Worm (Caenorhabditis elegans) whole organism, early embryonic: Measurements from ENCODE around the gene T28C6.7.

ENCODE experiments used
- B0310.2 ChIP-seq: sonication (generic microtip); optimal IDR thresholded peaks from 2 replicates; lab custom pipeline; 2016; ENCODE audit warnings: mild to moderate bottlenecking, missing genetic modification characterization, missing compliant biosample characterization
- F13C5.2 ChIP-seq: sonication (generic microtip); optimal IDR thresholded peaks from 2 replicates; lab custom pipeline; 2017; ENCODE audit warnings: mild to moderate bottlenecking, missing genetic modification characterization, inconsistent platforms, missing compliant biosample characterization
- aly-1 ChIP-seq: sonication (generic microtip); optimal IDR thresholded peaks from 2 replicates; lab custom pipeline; 2016; ENCODE audit warnings: missing genetic modification characterization, missing compliant biosample characterization
- ama-1 ChIP-seq: fragments of 150-350 bp; optimal IDR thresholded peaks from 2 replicates; lab custom pipeline; 2014
- ceh-13 ChIP-seq: fragments of 200-800 bp; sonication (Bioruptor generic); optimal IDR thresholded peaks from 2 replicates; lab custom pipeline; 2018; ENCODE audit warnings: mild to moderate bottlenecking, missing genetic modification characterization, missing compliant biosample characterization
- ceh-36 ChIP-seq: sonication (generic microtip); optimal IDR thresholded peaks from 2 replicates; lab custom pipeline; 2016; ENCODE audit warnings: missing genetic modification characterization, inconsistent platforms, missing compliant biosample characterization
- ets-7 ChIP-seq: sonication (generic microtip); optimal IDR thresholded peaks from 2 replicates; lab custom pipeline; 2016; ENCODE audit warnings: missing genotype, missing genetic modification characterization, missing compliant biosample characterization
- flt-1 ChIP-seq: fragments of 200-800 bp; sonication (Bioruptor generic); IDR thresholded peaks from 2 replicates; pipeline ENCODE4 v1.3.6; 2022; ENCODE audit warnings: missing genetic modification characterization, missing compliant biosample characterization
- hmbx-1 ChIP-seq: sonication (generic microtip); optimal IDR thresholded peaks from 2 replicates; lab custom pipeline; 2016; ENCODE audit warnings: mild to moderate bottlenecking, missing genetic modification characterization, missing compliant biosample characterization
- hmg-4 ChIP-seq: fragments of 200-800 bp; sonication (Bioruptor generic); optimal IDR thresholded peaks from 2 replicates; lab custom pipeline; 2018; ENCODE audit warnings: mild to moderate bottlenecking, missing genetic modification characterization, missing compliant biosample characterization
- hnd-1 ChIP-seq: sonication (generic microtip); optimal IDR thresholded peaks from 2 replicates; lab custom pipeline; 2016; ENCODE audit warnings: missing genetic modification characterization, missing compliant biosample characterization
- pes-1 ChIP-seq: fragments of 200-800 bp; sonication (Bioruptor generic); IDR thresholded peaks from 2 replicates; pipeline ENCODE4 v1.3.6; 2022; ENCODE audit warnings: missing genetic modification reagents, missing genetic modification characterization, missing compliant biosample characterization
- scrt-1 ChIP-seq: fragments of 200-800 bp; sonication (Bioruptor generic); IDR thresholded peaks from 2 replicates; pipeline ENCODE4 v1.3.6; 2022; ENCODE audit warnings: missing genetic modification characterization, missing compliant biosample characterization
- sea-1 ChIP-seq: fragments of 200-800 bp; sonication (Bioruptor generic); conservative IDR thresholded peaks from 2 replicates; pipeline ENCODE4 v1.3.6; 2022; ENCODE audit warnings: missing genetic modification characterization, missing compliant biosample characterization
- tbx-11 ChIP-seq: fragments of 200-800 bp; sonication (Bioruptor generic); IDR thresholded peaks from 2 replicates; pipeline ENCODE4 v1.3.6; 2022; ENCODE audit warnings: missing genetic modification characterization, missing compliant biosample characterization
- tbx-37 ChIP-seq: fragments of 200-800 bp; sonication (Bioruptor generic); conservative IDR thresholded peaks from 2 replicates; pipeline ENCODE4 v1.3.6; 2022; ENCODE audit warnings: missing genetic modification reagents, missing genetic modification characterization, missing compliant biosample characterization
- tra-4 ChIP-seq: sonication (generic microtip); optimal IDR thresholded peaks from 2 replicates; lab custom pipeline; 2017; ENCODE audit warnings: missing genetic modification characterization, missing compliant biosample characterization

Gene T28C6.7

ce11 chrIV:8816617-8817016, 11.0 kb upstream of the T28C6.7 start:
- TF ChIP-seq flt-1 (GFP tag; lab: Robert Waterston, UW) = no peak

- TF ChIP-seq aly-1 = no peak
- TF ChIP-seq hmbx-1 (tag; lab: Kevin White, UChicago) = no peak
These were observed 10.0 kb upstream of the T28C6.7 start, which contains the start of gene T28C6.10 for ce11 chrIV:8817639-8818038. Gene T28C6.10 (plus strand): TSS chrIV:8817939.

- TF ChIP-seq flt-1 (GFP tag; lab: Robert Waterston, UW) (no peak), pes-1 (0 out of 2 replicates have a peak, but pooled peaks have one; percentile 15), hnd-1 (tag; lab: Kevin White, UChicago) (no peak), F13C5.2 (tag; lab: Kevin White, UChicago) (no peak), ceh-36 (no peak), scrt-1 (GFP tag; lab: Robert Waterston, UW) (no peak), tra-4 (no peak), ceh-13 (no peak), hmg-4 (peak; percentile 49), tbx-37 (no peak), aly-1 (no peak), ama-1 (lab: Kevin White, UChicago) (no peak), hmbx-1 (tag; lab: Kevin White, UChicago) (no peak), tbx-11 (GFP tag; lab: Robert Waterston, UW) (no peak), sea-1 (GFP tag; lab: Robert Waterston, UW) (no peak), ets-7 (tag; lab: Kevin White, UChicago) (no peak)
These were observed 8.1 kb upstream of the T28C6.7 start for ce11 chrIV:8819471-8819870.

ce11 chrIV:8820041-8820440, 7.6 kb upstream of the T28C6.7 start, which contains the start of gene T28C6.3:
Gene T28C6.3 (plus strand): TSS chrIV:8820341.
- no peak for TF ChIP-seq scrt-1 (GFP tag; lab: Robert Waterston, UW)
- no peak for TF ChIP-seq sea-1 (GFP tag; lab: Robert Waterston, UW)

ce11 chrIV:8821147-8821546, 6.5 kb upstream of the T28C6.7 start, which contains the start of gene T28C6.5:
Gene T28C6.5 (plus strand): TSS chrIV:8821447.
- no peak for TF ChIP-seq ama-1 (lab: Kevin White, UChicago)
- no peak for TF ChIP-seq scrt-1 (GFP tag; lab: Robert Waterston, UW)
- TF ChIP-seq sea-1 (GFP tag; lab: Robert Waterston, UW) = no peak
- no peak for TF ChIP-seq tbx-37
- no peak for TF ChIP-seq tra-4

- no peak for TF ChIP-seq sea-1 (GFP tag; lab: Robert Waterston, UW)
These were observed 5.0 kb upstream of the T28C6.7 start for ce11 chrIV:8822598-8822997.

- TF ChIP-seq ceh-13 = no peak
- TF ChIP-seq ama-1 (lab: Kevin White, UChicago) = no peak
These were observed 3.3 kb upstream of the T28C6.7 start, which contains the start of the genes col-117 and col-3 for ce11 chrIV:8824145-8824833. Gene col-117 (minus strand): TSS chrIV:8824195. Gene col-3 (plus strand): TSS chrIV:8824783.

- TF ChIP-seq tbx-37 (no peak), ceh-36 (no peak), F13C5.2 (tag; lab: Kevin White, UChicago) (no peak), ets-7 (tag; lab: Kevin White, UChicago) (no peak), hnd-1 (tag; lab: Kevin White, UChicago) (no peak), sea-1 (GFP tag; lab: Robert Waterston, UW) (no peak), ama-1 (lab: Kevin White, UChicago) (no peak)
These were observed 1.5 kb upstream of the T28C6.7 start for ce11 chrIV:8825997-8826605.

- TF ChIP-seq hmbx-1 (tag; lab: Kevin White, UChicago) (no peak), F13C5.2 (tag; lab: Kevin White, UChicago) (peak; percentile 35), scrt-1 (GFP tag; lab: Robert Waterston, UW) (0 out of 2 replicates have a peak, but pooled peaks have one; percentile 33), tbx-11 (GFP tag; lab: Robert Waterston, UW) (no peak), tbx-37 (0 out of 2 replicates have a peak, but pooled peaks have one; percentile 14), aly-1 (no peak), ceh-13 (no peak)
These were observed 997 bp upstream of the T28C6.7 start for ce11 chrIV:8826606-8827000.

- TF ChIP-seq scrt-1 (GFP tag; lab: Robert Waterston, UW) (no peak), ama-1 (lab: Kevin White, UChicago) (no peak), aly-1 (no peak), hmg-4 (no peak), tra-4 (no peak), ceh-13 (no peak), hmbx-1 (tag; lab: Kevin White, UChicago) (no peak), B0310.2 (no peak)
These were observed 3.0 kb downstream of the T28C6.7 start, which contains the start of gene T28C6.8 for ce11 chrIV:8830591-8830990. Gene T28C6.8 (minus strand): TSS chrIV:8830727.
